Fruit fly (Drosophila melanogaster) whole organism, embryonic: ENCODE measurements around the gene Usp30.

Experiments
- Atf3 ChIP-seq: fragments of 200-800 bp; sonication (Bioruptor generic); optimal IDR thresholded peaks from 3 replicates; lab custom pipeline; 2016; ENCODE audit warnings: missing biosample characterization, missing genetic modification characterization
- B-H1 ChIP-seq: fragments of 200-800 bp; sonication (Bioruptor generic); IDR thresholded peaks from 3 replicates; pipeline ENCODE4 v1.3.6; 2022; ENCODE audit warnings: missing biosample characterization, missing genetic modification characterization
- CG10366 ChIP-seq: fragments of 200-800 bp; sonication (Bioruptor generic); IDR thresholded peaks from 2 replicates; pipeline ENCODE4 v1.3.6; 2022; ENCODE audit warnings: missing biosample characterization, missing genetic modification characterization
- CG11696 ChIP-seq: fragments of 200-800 bp; sonication (Bioruptor generic); IDR thresholded peaks from 2 replicates; pipeline ENCODE4 v1.3.6; 2022; ENCODE audit warnings: missing biosample characterization, missing genetic modification characterization
- CG13424 ChIP-seq: fragments of 200-800 bp; sonication (Bioruptor generic); optimal IDR thresholded peaks from 2 replicates; lab custom pipeline; 2019; ENCODE audit warnings: missing biosample characterization, mild to moderate bottlenecking, missing genetic modification characterization, moderate library complexity
- CG16815 ChIP-seq: fragments of 200-800 bp; sonication (Bioruptor generic); optimal IDR thresholded peaks from 3 replicates; lab custom pipeline; 2017; ENCODE audit warnings: missing biosample characterization, mild to moderate bottlenecking, missing genetic modification characterization
- CG17829 ChIP-seq: fragments of 200-800 bp; optimal IDR thresholded peaks from 2 replicates; lab custom pipeline; 2019; ENCODE audit warnings: missing biosample characterization, mild to moderate bottlenecking, missing genetic modification characterization, moderate library complexity
- CG1792 ChIP-seq: fragments of 200-800 bp; sonication (Bioruptor generic); optimal IDR thresholded peaks from 2 replicates; lab custom pipeline; 2016; ENCODE audit warnings: missing biosample characterization, missing genetic modification characterization
- CG2889 ChIP-seq: fragments of 200-800 bp; sonication (Bioruptor generic); IDR thresholded peaks from 3 replicates; pipeline ENCODE4 v1.3.6; 2022; ENCODE audit warnings: missing biosample characterization, missing genetic modification characterization
- CG34224 ChIP-seq: fragments of 200-800 bp; sonication (Bioruptor generic); IDR thresholded peaks from 3 replicates; pipeline ENCODE4 v1.3.6; 2022; ENCODE audit warnings: missing biosample characterization, missing genetic modification characterization; ENCODE audit not compliant: partially characterized antibody
- CG3838 ChIP-seq: fragments of 200-800 bp; sonication (Bioruptor generic); optimal IDR thresholded peaks from 3 replicates; lab custom pipeline; 2016; ENCODE audit warnings: missing biosample characterization, missing genetic modification characterization
- CG4328 ChIP-seq: fragments of 200-800 bp; sonication (Bioruptor generic); optimal IDR thresholded peaks from 3 replicates; lab custom pipeline; 2017; ENCODE audit warnings: missing biosample characterization, missing genetic modification reagents, missing genetic modification characterization
- CG4404 ChIP-seq: fragments of 200-800 bp; sonication (Bioruptor generic); IDR thresholded peaks from 2 replicates; pipeline ENCODE4 v1.3.6; 2022; ENCODE audit warnings: missing biosample characterization, missing genetic modification characterization
- CG5245 ChIP-seq: fragments of 200-800 bp; sonication (Bioruptor generic); optimal IDR thresholded peaks from 3 replicates; lab custom pipeline; 2016; ENCODE audit warnings: missing biosample characterization, missing genetic modification characterization
- CG7839 ChIP-seq: fragments of 200-800 bp; sonication (Bioruptor generic); optimal IDR thresholded peaks from 3 replicates; lab custom pipeline; 2018; ENCODE audit warnings: missing biosample characterization, mild to moderate bottlenecking, missing genetic modification characterization, moderate library complexity
- CG7928 ChIP-seq: fragments of 200-800 bp; sonication (Bioruptor generic); optimal IDR thresholded peaks from 2 replicates; lab custom pipeline; 2017; ENCODE audit warnings: missing biosample characterization, mild to moderate bottlenecking, missing genetic modification characterization
- CkIIα-i1 ChIP-seq: fragments of 200-800 bp; sonication (Bioruptor generic); IDR thresholded peaks from 2 replicates; pipeline ENCODE4 v1.3.6; 2022; ENCODE audit warnings: missing biosample characterization, missing genetic modification characterization
- CrebB ChIP-seq: fragments of 200-800 bp; sonication (Bioruptor generic); optimal IDR thresholded peaks from 3 replicates; lab custom pipeline; 2018; ENCODE audit warnings: missing biosample characterization, mild to moderate bottlenecking, missing genetic modification characterization
- Dip3 ChIP-seq: fragments of 200-800 bp; sonication (Bioruptor generic); optimal IDR thresholded peaks from 3 replicates; lab custom pipeline; 2016; ENCODE audit warnings: missing biosample characterization, missing genetic modification characterization
- Gug ChIP-seq: fragments of 200-800 bp; sonication (Bioruptor generic); IDR thresholded peaks from 4 replicates; pipeline ENCODE4 v1.3.6; 2022; ENCODE audit warnings: missing biosample characterization, missing genetic modification characterization
- HLH3B ChIP-seq: fragments of 200-800 bp; sonication (Bioruptor generic); IDR thresholded peaks from 2 replicates; pipeline ENCODE4 v1.3.6; 2022; ENCODE audit warnings: missing biosample characterization, missing genetic modification characterization
- Hey ChIP-seq: fragments of 200-800 bp; sonication (Bioruptor generic); optimal IDR thresholded peaks from 3 replicates; lab custom pipeline; 2018; ENCODE audit warnings: missing biosample characterization, mild to moderate bottlenecking, missing genetic modification characterization
- Hr78 ChIP-seq, 2 experiments: fragments of 200-800 bp in 1 of 2; fragments of >200 bp in 1 of 2; sonication (Bioruptor generic) in 1 of 2; optimal IDR thresholded peaks; 2 replicates each; lab custom pipeline; 2017 to 2019; ENCODE audit warnings: missing biosample characterization in 2 of 2, missing genetic modification characterization in 2 of 2, mild to moderate bottlenecking in 1 of 2, moderate library complexity in 1 of 2
- MTF-1 ChIP-seq: fragments of 200-800 bp; sonication (Bioruptor generic); optimal IDR thresholded peaks from 2 replicates; lab custom pipeline; 2018; ENCODE audit warnings: missing biosample characterization, mild to moderate bottlenecking, missing genetic modification characterization, borderline replicate concordance
- NFAT ChIP-seq: fragments of 200-800 bp; sonication (Bioruptor generic); IDR thresholded peaks from 2 replicates; pipeline ENCODE4 v1.3.6; 2022; ENCODE audit warnings: missing biosample characterization, missing genetic modification characterization
- Nf-YB ChIP-seq: fragments of 200-800 bp; sonication (Bioruptor generic); optimal IDR thresholded peaks from 3 replicates; lab custom pipeline; 2019; ENCODE audit warnings: missing biosample characterization, mild to moderate bottlenecking, missing genetic modification characterization, moderate library complexity
- Oaz ChIP-seq: fragments of 200-800 bp; sonication (Bioruptor generic); IDR thresholded peaks from 2 replicates; pipeline ENCODE4 v1.3.6; 2022; ENCODE audit warnings: missing biosample characterization, missing genetic modification characterization
- Rx ChIP-seq: fragments of 200-800 bp; sonication (Bioruptor generic); IDR thresholded peaks from 2 replicates; pipeline ENCODE4 v1.3.6; 2022; ENCODE audit warnings: missing biosample characterization, missing genetic modification characterization
- Sox100B ChIP-seq: fragments of 200-800 bp; sonication (Bioruptor generic); optimal IDR thresholded peaks from 3 replicates; lab custom pipeline; 2018; ENCODE audit warnings: missing biosample characterization, mild to moderate bottlenecking, missing genetic modification characterization
- Trl ChIP-seq, 3 experiments: fragments of >200 bp in 2 of 3; fragments of 200-800 bp in 1 of 3; sonication (Bioruptor generic) in 1 of 3; optimal IDR thresholded peaks; 2 replicates in 1 of 3; 3 replicates in 2 of 3; lab custom pipeline; 2016 to 2017; ENCODE audit warnings: missing biosample characterization in 1 of 3, missing genetic modification characterization in 1 of 3
- ap ChIP-seq: fragments of 200-800 bp; sonication (Bioruptor generic); IDR thresholded peaks from 2 replicates; pipeline ENCODE4 v1.3.6; 2022; ENCODE audit warnings: missing biosample characterization, missing genetic modification characterization
- danr ChIP-seq: fragments of 200-800 bp; sonication (Bioruptor generic); IDR thresholded peaks from 2 replicates; pipeline ENCODE4 v1.3.6; 2022; ENCODE audit warnings: missing biosample characterization, missing genetic modification characterization
- dm ChIP-seq: fragments of 200-800 bp; sonication (Bioruptor generic); optimal IDR thresholded peaks from 3 replicates; lab custom pipeline; 2016; ENCODE audit warnings: missing biosample characterization, missing genetic modification characterization
- fru ChIP-seq: fragments of >200 bp; optimal IDR thresholded peaks from 2 replicates; lab custom pipeline; 2017
- gsb ChIP-seq: fragments of 200-800 bp; sonication (Bioruptor generic); IDR thresholded peaks from 2 replicates; pipeline ENCODE4 v1.3.6; 2022; ENCODE audit warnings: missing biosample characterization, missing genetic modification characterization
- gt ChIP-seq: fragments of 200-800 bp; sonication (Bioruptor generic); IDR thresholded peaks from 2 replicates; pipeline ENCODE4 v1.3.6; 2022; ENCODE audit warnings: missing biosample characterization, missing genetic modification characterization
- knrl ChIP-seq: fragments of 200-800 bp; sonication (Bioruptor generic); IDR thresholded peaks from 3 replicates; pipeline ENCODE4 v1.3.6; 2022; ENCODE audit warnings: missing biosample characterization, missing genetic modification characterization; ENCODE audit not compliant: partially characterized antibody
- lola ChIP-seq, 3 experiments: fragments of >200 bp in 2 of 3; fragments of 200-800 bp in 1 of 3; sonication (Bioruptor generic) in 1 of 3; optimal IDR thresholded peaks; 2 replicates each; lab custom pipeline; 2017 to 2019; ENCODE audit warnings: missing biosample characterization in 3 of 3, missing genetic modification characterization in 3 of 3, mild to moderate bottlenecking in 1 of 3, moderate library complexity in 1 of 3
- lov ChIP-seq, 2 experiments: fragments of 200-800 bp in 1 of 2; fragments of >200 bp in 1 of 2; sonication (Bioruptor generic) in 1 of 2; IDR thresholded peaks in 1 of 2; optimal IDR thresholded peaks in 1 of 2; 2 replicates in 1 of 2; 3 replicates in 1 of 2; pipeline versions ENCODE4 v1.3.6 to Lab custom; 2017 to 2022; ENCODE audit warnings: missing biosample characterization in 1 of 2, missing genetic modification characterization in 1 of 2
- maf-S ChIP-seq: fragments of 200-800 bp; sonication (Bioruptor generic); optimal IDR thresholded peaks from 2 replicates; lab custom pipeline; 2016; ENCODE audit warnings: missing biosample characterization, missing genetic modification characterization
- mld ChIP-seq: fragments of 200-800 bp; sonication (Bioruptor generic); IDR thresholded peaks from 3 replicates; pipeline ENCODE4 v1.3.6; 2022; ENCODE audit warnings: missing biosample characterization, missing genetic modification characterization; ENCODE audit not compliant: partially characterized antibody
- otp ChIP-seq: fragments of 200-800 bp; sonication (Bioruptor generic); IDR thresholded peaks from 3 replicates; pipeline ENCODE4, ENCODE4 v1.3.6; 2022; ENCODE audit warnings: missing biosample characterization, missing genetic modification characterization
- peb ChIP-seq: fragments of 200-800 bp; sonication (Bioruptor generic); IDR thresholded peaks from 2 replicates; pipeline ENCODE4 v1.3.6; 2022; ENCODE audit warnings: missing biosample characterization, missing genetic modification characterization
- prd ChIP-seq, 3 experiments: fragments of >200 bp in 2 of 3; fragments of 200-800 bp in 1 of 3; sonication (Bioruptor generic) in 1 of 3; optimal IDR thresholded peaks in 2 of 3; IDR thresholded peaks in 1 of 3; 2 replicates in 2 of 3; 3 replicates in 1 of 3; pipeline versions ENCODE4 v1.3.6 to Lab custom; 2017 to 2022; ENCODE audit warnings: missing biosample characterization in 1 of 3, missing genetic modification characterization in 1 of 3
- sim ChIP-seq: fragments of 200-800 bp; sonication (Bioruptor generic); IDR thresholded peaks from 2 replicates; pipeline ENCODE4 v1.3.6; 2022; ENCODE audit warnings: missing biosample characterization, missing genetic modification characterization
- sna ChIP-seq: fragments of 200-800 bp; sonication (Bioruptor generic); IDR thresholded peaks from 2 replicates; pipeline ENCODE4 v1.3.6; 2022; ENCODE audit warnings: missing biosample characterization, missing genetic modification characterization; ENCODE audit not compliant: partially characterized antibody
- stwl ChIP-seq: fragments of 200-800 bp; sonication (Bioruptor generic); optimal IDR thresholded peaks from 3 replicates; lab custom pipeline; 2018; ENCODE audit warnings: missing biosample characterization, mild to moderate bottlenecking, missing genetic modification characterization, moderate library complexity
- zfh2 ChIP-seq: fragments of 200-800 bp; sonication (Bioruptor generic); optimal IDR thresholded peaks from 2 replicates; lab custom pipeline; 2016; ENCODE audit warnings: missing biosample characterization, missing genetic modification characterization

Usp30 gene

dm6 chrX:5880139-5880924 lies 745 bp upstream of the Usp30 start (continued):
- TF ChIP-seq fru (lab: Kevin White, UChicago): no peak
- peak; percentile 29 for TF ChIP-seq Dip3 (GFP tag; lab: Kevin White, UChicago)
- TF ChIP-seq HLH3B: no peak
- TF ChIP-seq otp: 0 out of 3 replicates have a peak, but pooled peaks have one; percentile 13
- TF ChIP-seq Gug (GFP tag; lab: Robert Waterston, UW): peak; percentile 56; the same call in 2 of the 4 replicates
- TF ChIP-seq gsb (GFP tag; lab: Robert Waterston, UW): peak; percentile 29; the same call in 1 of the 2 replicates
- TF ChIP-seq Sox100B (GFP tag; lab: Kevin White, UChicago): peak; percentile 33
- TF ChIP-seq CG5245 (GFP tag; lab: Kevin White, UChicago): peak; percentile 11
- TF ChIP-seq CG13424 (tag; lab: Kevin White, UChicago): peak; percentile 58
- no peak for TF ChIP-seq Trl (optimal IDR thresholded peaks at IDR 0.05; lab: Kevin White, UChicago)
- TF ChIP-seq Trl (GFP tag; optimal IDR thresholded peaks at IDR 0.05; lab: Kevin White, UChicago): peak; percentile 47
- TF ChIP-seq CG3838 (GFP tag; lab: Kevin White, UChicago): no peak
- TF ChIP-seq CG7928 (GFP tag; lab: Kevin White, UChicago): no peak
- TF ChIP-seq lov (optimal IDR thresholded peaks at IDR 0.05; lab: Kevin White, UChicago): no peak
- TF ChIP-seq lov (GFP tag; IDR thresholded peaks at IDR 0.05; lab: Robert Waterston, UW): no peak
- peak in 1 of 2 experiments; percentile 65 for TF ChIP-seq Hr78 (GFP tag; optimal IDR thresholded peaks at IDR 0.05; lab: Kevin White, UChicago)
- TF ChIP-seq gt (GFP tag; lab: Robert Waterston, UW): no peak
- no peak for TF ChIP-seq Atf3 (GFP tag; lab: Kevin White, UChicago)
- TF ChIP-seq knrl (GFP tag; lab: Robert Waterston, UW): no peak
- no peak for TF ChIP-seq danr (GFP tag; lab: Robert Waterston, UW)
- no peak for TF ChIP-seq mld (GFP tag; lab: Robert Waterston, UW)
- TF ChIP-seq Nf-YB (GFP tag; lab: Kevin White, UChicago): peak; percentile 5
- TF ChIP-seq CG2889 (GFP tag; lab: Robert Waterston, UW): no peak
- no peak for TF ChIP-seq CG34224
- TF ChIP-seq stwl (tag; lab: Kevin White, UChicago): no peak
- no peak for TF ChIP-seq Hey (tag; lab: Kevin White, UChicago)
- TF ChIP-seq prd (optimal IDR thresholded peaks at IDR 0.05; lab: Kevin White, UChicago): no peak
- peak; percentile 55; the same call in 2 of the 3 replicates for TF ChIP-seq prd (GFP tag; IDR thresholded peaks at IDR 0.05; lab: Robert Waterston, UW)
- TF ChIP-seq NFAT (GFP tag; lab: Robert Waterston, UW): no peak
- TF ChIP-seq CG7839 (tag; lab: Kevin White, UChicago): peak; percentile 65
- peak; percentile 13 for TF ChIP-seq CG16815
- TF ChIP-seq CG4328 (GFP tag; lab: Kevin White, UChicago): peak; percentile 34
- TF ChIP-seq CrebB (tag; lab: Kevin White, UChicago): peak; percentile 8
- TF ChIP-seq Rx (GFP tag; lab: Robert Waterston, UW): 0 out of 2 replicates have a peak, but pooled peaks have one; percentile 5
- TF ChIP-seq CG10366 (GFP tag; lab: Robert Waterston, UW): no peak
- no peak for TF ChIP-seq CG4404 (GFP tag; lab: Robert Waterston, UW)
- no peak for TF ChIP-seq CG11696 (GFP tag; lab: Robert Waterston, UW)
- TF ChIP-seq lola (GFP tag; optimal IDR thresholded peaks at IDR 0.05; lab: Kevin White, UChicago): peak in 1 of 3 experiments; percentile 37
- no peak for TF ChIP-seq ap (GFP tag; lab: Robert Waterston, UW)
- TF ChIP-seq CkIIα-i1 (GFP tag; lab: Robert Waterston, UW): no peak
- no peak for TF ChIP-seq sna
- TF ChIP-seq MTF-1 (GFP tag; lab: Kevin White, UChicago): peak; percentile 45
- TF ChIP-seq B-H1 (GFP tag; lab: Robert Waterston, UW): no peak
- no peak for TF ChIP-seq sim
- TF ChIP-seq maf-S: no peak
- peak; percentile 2 for TF ChIP-seq dm (GFP tag; lab: Kevin White, UChicago)
- TF ChIP-seq CG1792 (GFP tag; lab: Kevin White, UChicago): peak; percentile 38
- TF ChIP-seq Oaz (GFP tag; lab: Robert Waterston, UW): no peak
- TF ChIP-seq zfh2 (GFP tag; lab: Kevin White, UChicago): peak; percentile 47
- no peak for TF ChIP-seq peb (GFP tag; lab: Robert Waterston, UW)
- peak; percentile 39 for TF ChIP-seq CG17829 (tag; lab: Kevin White, UChicago)
